Worm (Caenorhabditis elegans): ENCODE measurements around the gene ugt-49.

ce11 chrV:10363834-10364233 lies 8.3 kb upstream of the ugt-49 start:
- TF ChIP-seq hmbx-1 (tag; optimal IDR thresholded peaks at IDR 0.05) (no peak), tbx-37 (GFP tag; conservative IDR thresholded peaks at IDR 0.05) (no peak), ama-1 (optimal IDR thresholded peaks at IDR 0.05) (no peak), tbx-11 (GFP tag; IDR thresholded peaks at IDR 0.05) (no peak), sea-1 (GFP tag; conservative IDR thresholded peaks at IDR 0.05) (no peak), F13C5.2 (tag; optimal IDR thresholded peaks at IDR 0.05) (no peak), hnd-1 (tag; optimal IDR thresholded peaks at IDR 0.05) (no peak), ceh-13 (GFP tag; optimal IDR thresholded peaks at IDR 0.05) (no peak), pes-1 (GFP tag; IDR thresholded peaks at IDR 0.05) (no peak), ets-7 (tag; optimal IDR thresholded peaks at IDR 0.05) (no peak), flt-1 (GFP tag; IDR thresholded peaks at IDR 0.05) (no peak), hmg-4 (GFP tag; optimal IDR thresholded peaks at IDR 0.05) (no peak)

Measured in whole organism, early embryonic.